Worm (Caenorhabditis elegans): ENCODE measurements around the gene wrt-6.

The wrt-6 gene

ce11 chrX:3479950-3480349 lies at the start of gene wrt-6:
Gene wrt-6 (plus strand): TSS chrX:3480250.
- no peak for TF ChIP-seq aly-1 (tag; optimal IDR thresholded peaks at IDR 0.05)
- TF ChIP-seq ets-7 (tag; optimal IDR thresholded peaks at IDR 0.05), result no peak
- TF ChIP-seq scrt-1 (GFP tag; IDR thresholded peaks at IDR 0.05), result no peak
- TF ChIP-seq ceh-36 (tag; optimal IDR thresholded peaks at IDR 0.05), result no peak
- TF ChIP-seq tbx-11 (GFP tag; IDR thresholded peaks at IDR 0.05), result no peak
- no peak for TF ChIP-seq F13C5.2 (tag; optimal IDR thresholded peaks at IDR 0.05)
- no peak for TF ChIP-seq tra-4 (tag; optimal IDR thresholded peaks at IDR 0.05)
- TF ChIP-seq hmbx-1 (tag; optimal IDR thresholded peaks at IDR 0.05), result no peak
- no peak for TF ChIP-seq flt-1 (GFP tag; IDR thresholded peaks at IDR 0.05)

ce11 chrX:3439823-3440222 lies 40.2 kb upstream of the wrt-6 start:
- TF ChIP-seq tbx-11 (GFP tag; IDR thresholded peaks at IDR 0.05), result no peak
- no peak for TF ChIP-seq ets-7 (tag; optimal IDR thresholded peaks at IDR 0.05)
- no peak for TF ChIP-seq scrt-1 (GFP tag; IDR thresholded peaks at IDR 0.05)

- TF ChIP-seq ceh-36 (tag; optimal IDR thresholded peaks at IDR 0.05) (no peak), sea-1 (GFP tag; conservative IDR thresholded peaks at IDR 0.05) (no peak), tra-4 (tag; optimal IDR thresholded peaks at IDR 0.05) (no peak), F13C5.2 (tag; optimal IDR thresholded peaks at IDR 0.05) (no peak), aly-1 (tag; optimal IDR thresholded peaks at IDR 0.05) (no peak), scrt-1 (GFP tag; IDR thresholded peaks at IDR 0.05) (no peak), hmg-4 (GFP tag; optimal IDR thresholded peaks at IDR 0.05) (no peak), hmbx-1 (tag; optimal IDR thresholded peaks at IDR 0.05) (no peak), tbx-37 (GFP tag; conservative IDR thresholded peaks at IDR 0.05) (no peak), ets-7 (tag; optimal IDR thresholded peaks at IDR 0.05) (no peak), ceh-13 (GFP tag; optimal IDR thresholded peaks at IDR 0.05) (no peak), tbx-11 (GFP tag; IDR thresholded peaks at IDR 0.05) (no peak), hnd-1 (tag; optimal IDR thresholded peaks at IDR 0.05) (no peak), pes-1 (GFP tag; IDR thresholded peaks at IDR 0.05) (no peak), ama-1 (optimal IDR thresholded peaks at IDR 0.05) (no peak), flt-1 (GFP tag; IDR thresholded peaks at IDR 0.05) (no peak), B0310.2 (tag; optimal IDR thresholded peaks at IDR 0.05) (no peak)
Observed at ce11 chrX:3440308-3440707, 39.7 kb upstream of the wrt-6 start.

- no peak for TF ChIP-seq B0310.2 (tag; optimal IDR thresholded peaks at IDR 0.05)
- TF ChIP-seq hnd-1 (tag; optimal IDR thresholded peaks at IDR 0.05), result no peak
- TF ChIP-seq F13C5.2 (tag; optimal IDR thresholded peaks at IDR 0.05), result no peak
- TF ChIP-seq tra-4 (tag; optimal IDR thresholded peaks at IDR 0.05), result no peak
- TF ChIP-seq ets-7 (tag; optimal IDR thresholded peaks at IDR 0.05), result no peak
- TF ChIP-seq pes-1 (GFP tag; IDR thresholded peaks at IDR 0.05), result no peak
- TF ChIP-seq aly-1 (tag; optimal IDR thresholded peaks at IDR 0.05), result no peak
- no peak for TF ChIP-seq hmbx-1 (tag; optimal IDR thresholded peaks at IDR 0.05)
- no peak for TF ChIP-seq scrt-1 (GFP tag; IDR thresholded peaks at IDR 0.05)
- TF ChIP-seq sea-1 (GFP tag; conservative IDR thresholded peaks at IDR 0.05), result no peak
- no peak for TF ChIP-seq ama-1 (optimal IDR thresholded peaks at IDR 0.05)
- no peak for TF ChIP-seq tbx-37 (GFP tag; conservative IDR thresholded peaks at IDR 0.05)
- no peak for TF ChIP-seq tbx-11 (GFP tag; IDR thresholded peaks at IDR 0.05)
- TF ChIP-seq hmg-4 (GFP tag; optimal IDR thresholded peaks at IDR 0.05), result no peak
- TF ChIP-seq ceh-13 (GFP tag; optimal IDR thresholded peaks at IDR 0.05), result no peak
- no peak for TF ChIP-seq flt-1 (GFP tag; IDR thresholded peaks at IDR 0.05)
- TF ChIP-seq ceh-36 (tag; optimal IDR thresholded peaks at IDR 0.05), result no peak
Observed at ce11 chrX:3441539-3441938, 38.5 kb upstream of the wrt-6 start, which contains the start of gene ZK813.3. Gene ZK813.3 (plus strand): TSS chrX:3441839.

ce11 chrX:3443526-3443925 lies 36.5 kb upstream of the wrt-6 start, which contains the start of gene ZK813.2:
Gene ZK813.2 (plus strand): TSS chrX:3443826.
- no peak for TF ChIP-seq tra-4 (tag; optimal IDR thresholded peaks at IDR 0.05)
- TF ChIP-seq B0310.2 (tag; optimal IDR thresholded peaks at IDR 0.05), result no peak
- TF ChIP-seq scrt-1 (GFP tag; IDR thresholded peaks at IDR 0.05), result no peak
- TF ChIP-seq aly-1 (tag; optimal IDR thresholded peaks at IDR 0.05), result no peak
- no peak for TF ChIP-seq ets-7 (tag; optimal IDR thresholded peaks at IDR 0.05)
- TF ChIP-seq hmg-4 (GFP tag; optimal IDR thresholded peaks at IDR 0.05), result no peak
- TF ChIP-seq tbx-37 (GFP tag; conservative IDR thresholded peaks at IDR 0.05), result no peak
- no peak for TF ChIP-seq hmbx-1 (tag; optimal IDR thresholded peaks at IDR 0.05)
- no peak for TF ChIP-seq sea-1 (GFP tag; conservative IDR thresholded peaks at IDR 0.05)
- TF ChIP-seq flt-1 (GFP tag; IDR thresholded peaks at IDR 0.05), result no peak
- no peak for TF ChIP-seq tbx-11 (GFP tag; IDR thresholded peaks at IDR 0.05)
- TF ChIP-seq ama-1 (optimal IDR thresholded peaks at IDR 0.05), result no peak
- no peak for TF ChIP-seq pes-1 (GFP tag; IDR thresholded peaks at IDR 0.05)
- no peak for TF ChIP-seq ceh-13 (GFP tag; optimal IDR thresholded peaks at IDR 0.05)
- no peak for TF ChIP-seq hnd-1 (tag; optimal IDR thresholded peaks at IDR 0.05)
- no peak for TF ChIP-seq F13C5.2 (tag; optimal IDR thresholded peaks at IDR 0.05)

- TF ChIP-seq tra-4 (tag; optimal IDR thresholded peaks at IDR 0.05), result no peak
- no peak for TF ChIP-seq tbx-11 (GFP tag; IDR thresholded peaks at IDR 0.05)
- no peak for TF ChIP-seq ama-1 (optimal IDR thresholded peaks at IDR 0.05)
- TF ChIP-seq scrt-1 (GFP tag; IDR thresholded peaks at IDR 0.05), result no peak
- TF ChIP-seq F13C5.2 (tag; optimal IDR thresholded peaks at IDR 0.05), result no peak
- no peak for TF ChIP-seq hnd-1 (tag; optimal IDR thresholded peaks at IDR 0.05)
- no peak for TF ChIP-seq sea-1 (GFP tag; conservative IDR thresholded peaks at IDR 0.05)
- no peak for TF ChIP-seq aly-1 (tag; optimal IDR thresholded peaks at IDR 0.05)
- no peak for TF ChIP-seq B0310.2 (tag; optimal IDR thresholded peaks at IDR 0.05)
- TF ChIP-seq ceh-36 (tag; optimal IDR thresholded peaks at IDR 0.05), result no peak
- TF ChIP-seq hmbx-1 (tag; optimal IDR thresholded peaks at IDR 0.05), result no peak
- no peak for TF ChIP-seq flt-1 (GFP tag; IDR thresholded peaks at IDR 0.05)
- TF ChIP-seq ets-7 (tag; optimal IDR thresholded peaks at IDR 0.05), result no peak
- no peak for TF ChIP-seq pes-1 (GFP tag; IDR thresholded peaks at IDR 0.05)
- no peak for TF ChIP-seq ceh-13 (GFP tag; optimal IDR thresholded peaks at IDR 0.05)
Observed at ce11 chrX:3444514-3444913, 35.5 kb upstream of the wrt-6 start, which contains the start of gene ZK813.7. Gene ZK813.7 (plus strand): TSS chrX:3444814.

- TF ChIP-seq ets-7 (tag; optimal IDR thresholded peaks at IDR 0.05) (no peak), F13C5.2 (tag; optimal IDR thresholded peaks at IDR 0.05) (no peak), hmbx-1 (tag; optimal IDR thresholded peaks at IDR 0.05) (no peak), hnd-1 (tag; optimal IDR thresholded peaks at IDR 0.05) (no peak), ama-1 (optimal IDR thresholded peaks at IDR 0.05) (no peak), tra-4 (tag; optimal IDR thresholded peaks at IDR 0.05) (no peak), B0310.2 (tag; optimal IDR thresholded peaks at IDR 0.05) (no peak), ceh-36 (tag; optimal IDR thresholded peaks at IDR 0.05) (no peak), tbx-11 (GFP tag; IDR thresholded peaks at IDR 0.05) (no peak), hmg-4 (GFP tag; optimal IDR thresholded peaks at IDR 0.05) (no peak), flt-1 (GFP tag; IDR thresholded peaks at IDR 0.05) (no peak), pes-1 (GFP tag; IDR thresholded peaks at IDR 0.05) (no peak), scrt-1 (GFP tag; IDR thresholded peaks at IDR 0.05) (no peak), ceh-13 (GFP tag; optimal IDR thresholded peaks at IDR 0.05) (no peak), sea-1 (GFP tag; conservative IDR thresholded peaks at IDR 0.05) (no peak), aly-1 (tag; optimal IDR thresholded peaks at IDR 0.05) (no peak)
Observed at ce11 chrX:3446011-3446410, 34.0 kb upstream of the wrt-6 start, which contains the start of gene ZK813.1. Gene ZK813.1 (plus strand): TSS chrX:3446311.
